Worm (Caenorhabditis elegans): ENCODE data around the gene F09F7.6.

DNA sequence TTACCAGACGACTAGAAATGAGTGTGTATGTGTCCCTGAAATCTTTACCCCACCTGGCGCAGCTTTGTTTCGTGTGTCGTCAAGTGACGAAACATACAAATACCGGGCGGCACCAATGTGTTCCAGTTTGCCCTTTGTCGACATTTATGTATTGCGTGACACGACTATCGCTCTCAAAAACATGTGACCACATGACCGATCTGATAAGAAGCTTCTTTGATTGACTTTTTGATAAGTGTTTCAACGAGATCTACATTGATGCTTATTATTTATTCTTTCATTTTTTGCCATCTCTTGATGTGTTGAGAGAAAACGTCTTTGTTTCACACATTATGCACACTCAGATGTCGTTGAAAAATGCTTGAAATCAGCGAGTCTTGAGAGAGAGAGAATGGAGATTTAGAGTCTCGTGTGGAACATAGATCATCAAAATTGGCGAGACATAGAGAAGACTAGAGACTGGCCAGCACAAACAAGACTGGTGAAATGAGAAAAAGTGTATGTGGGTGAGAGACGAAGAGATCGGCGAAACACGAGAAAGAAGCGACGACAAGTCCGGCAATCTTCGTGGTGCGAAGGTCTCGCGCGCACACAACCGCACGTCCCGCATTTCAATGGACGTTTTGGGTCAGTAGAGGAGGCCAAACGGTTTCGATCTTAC is 48.9 kb downstream of the F09F7.6 start:
- TF ChIP-seq nhr-237 (tag; optimal IDR thresholded peaks at IDR 0.05) = peak; percentile 5
- TF ChIP-seq unc-62 (GFP tag; optimal IDR thresholded peaks at IDR 0.05) = peak; percentile 70
- TF ChIP-seq sptf-1 (tag; optimal IDR thresholded peaks at IDR 0.05) = no peak
- peak; percentile 74 for TF ChIP-seq ces-1 (GFP tag; optimal IDR thresholded peaks at IDR 0.05)
- no peak for TF ChIP-seq snpc-4 (tag; optimal IDR thresholded peaks at IDR 0.05)
- no peak for TF ChIP-seq bed-3 (GFP tag; optimal IDR thresholded peaks at IDR 0.05)
- TF ChIP-seq nhr-12 (tag; optimal IDR thresholded peaks at IDR 0.05) = no peak
- TF ChIP-seq elt-1 (tag; optimal IDR thresholded peaks at IDR 0.05; ENCODE audit: borderline replicate concordance, insufficient read depth) = peak; percentile 86
